Worm (Caenorhabditis elegans) whole organism, L1 larva: Measurements from ENCODE around the gene Y22D7AL.9.
A peak's percentile ranks its signal among the peaks of the same experiment; 100 is the strongest.

Experiments used
- C04F5.9 ChIP-seq: sonication (generic microtip); optimal IDR thresholded peaks from 2 replicates; lab custom pipeline; 2016; ENCODE audit warnings: missing genetic modification characterization, missing compliant biosample characterization
- C34B4.2 ChIP-seq: sonication (generic microtip); optimal IDR thresholded peaks from 2 replicates; lab custom pipeline; 2017; ENCODE audit warnings: mild to moderate bottlenecking, missing genetic modification characterization, missing compliant biosample characterization
- F16B12.6 ChIP-seq: fragments of 150-350 bp; optimal IDR thresholded peaks from 2 replicates; lab custom pipeline; 2014; ENCODE audit warnings: missing biosample characterization, missing genetic modification characterization
- aha-1 ChIP-seq: fragments of 150-350 bp; optimal IDR thresholded peaks from 2 replicates; lab custom pipeline; 2014; ENCODE audit warnings: missing biosample characterization, missing genetic modification characterization
- ama-1 ChIP-seq: fragments of 150-350 bp; optimal IDR thresholded peaks from 2 replicates; lab custom pipeline; 2014
- blmp-1 ChIP-seq: fragments of 150-350 bp; optimal IDR thresholded peaks from 2 replicates; lab custom pipeline; 2014; ENCODE audit warnings: missing biosample characterization, missing genetic modification characterization
- ceh-63 ChIP-seq: fragments of 200-800 bp; sonication (Bioruptor generic); optimal IDR thresholded peaks from 2 replicates; lab custom pipeline; 2018; ENCODE audit warnings: mild to moderate bottlenecking, missing genetic modification characterization, missing compliant biosample characterization
- ceh-82 ChIP-seq, 3 experiments: fragments of 150-350 bp in 1 of 3; sonication (generic microtip) in 2 of 3; optimal IDR thresholded peaks; 2 replicates each; lab custom pipeline; 2014 to 2017; ENCODE audit warnings: missing biosample characterization in 3 of 3, missing genetic modification characterization in 3 of 3
- ceh-88 ChIP-seq: fragments of 200-800 bp; sonication (Bioruptor generic); IDR thresholded peaks from 2 replicates; pipeline ENCODE4 v1.3.6; 2022; ENCODE audit warnings: missing genetic modification characterization, missing compliant biosample characterization
- efl-1 ChIP-seq, 4 experiments: fragments of 150-350 bp; optimal IDR thresholded peaks in 3 of 4; peaks in 1 of 4; 1 replicate in 1 of 4; 2 replicates in 3 of 4; lab custom pipeline; 2014; ENCODE audit warnings: missing biosample characterization in 2 of 4, missing genetic modification characterization in 2 of 4, missing genetic modification reagents in 2 of 4
- egl-13 ChIP-seq: sonication (generic microtip); optimal IDR thresholded peaks from 2 replicates; lab custom pipeline; 2016; ENCODE audit warnings: missing genotype, missing genetic modification reagents, missing genetic modification characterization, missing compliant biosample characterization
- elt-2 ChIP-seq: sonication (generic microtip); optimal IDR thresholded peaks from 2 replicates; lab custom pipeline; 2016; ENCODE audit warnings: missing genetic modification characterization, mild to moderate bottlenecking, inconsistent platforms, missing compliant biosample characterization, missing genetic modification reagents
- elt-3 ChIP-seq, 6 experiments: fragments of 150-350 bp in 1 of 6; sonication (generic microtip); optimal IDR thresholded peaks; 2 replicates each; lab custom pipeline; 2017 to 2018; ENCODE audit warnings: missing biosample characterization in 6 of 6, missing genetic modification characterization in 6 of 6, inconsistent platforms in 1 of 6
- ets-5 ChIP-seq: fragments of 200-800 bp; sonication (Bioruptor generic); IDR thresholded peaks from 2 replicates; pipeline ENCODE4 v1.3.6; 2022; ENCODE audit warnings: missing genetic modification characterization, missing compliant biosample characterization
- fkh-10 ChIP-seq: sonication (generic microtip); optimal IDR thresholded peaks from 2 replicates; lab custom pipeline; 2017; ENCODE audit warnings: missing biosample characterization, missing genetic modification reagents, missing genetic modification characterization
- hlh-4 ChIP-seq: sonication (generic microtip); optimal IDR thresholded peaks from 2 replicates; lab custom pipeline; 2016; ENCODE audit warnings: mild to moderate bottlenecking, missing genetic modification characterization, missing compliant biosample characterization
- irx-1 ChIP-seq: sonication (generic microtip); optimal IDR thresholded peaks from 2 replicates; lab custom pipeline; 2016; ENCODE audit warnings: missing genetic modification characterization, missing compliant biosample characterization
- isw-1 ChIP-seq: fragments of 200-800 bp; sonication (Bioruptor generic); IDR thresholded peaks from 2 replicates; pipeline ENCODE4 v1.3.6; 2022; ENCODE audit warnings: missing genetic modification characterization, missing compliant biosample characterization
- lin-14 ChIP-seq: fragments of 200-800 bp; sonication (Bioruptor generic); optimal IDR thresholded peaks from 2 replicates; lab custom pipeline; 2018; ENCODE audit warnings: mild to moderate bottlenecking, missing genetic modification characterization, moderate library complexity, missing compliant biosample characterization
- lin-35 ChIP-seq, 2 experiments: fragments of 150-350 bp; optimal IDR thresholded peaks; 2 replicates each; lab custom pipeline; 2014; ENCODE audit warnings: missing biosample characterization in 2 of 2, missing genetic modification characterization in 2 of 2, missing genetic modification reagents in 2 of 2
- lin-39 ChIP-seq: fragments of 150-350 bp; optimal IDR thresholded peaks from 2 replicates; lab custom pipeline; 2014; ENCODE audit warnings: missing biosample characterization, missing genetic modification reagents, missing genetic modification characterization
- lir-3 ChIP-seq: sonication (generic microtip); optimal IDR thresholded peaks from 2 replicates; lab custom pipeline; 2016; ENCODE audit warnings: mild to moderate bottlenecking, missing genetic modification characterization, moderate library complexity, missing compliant biosample characterization; ENCODE audit not compliant: poor library complexity
- lsy-2 ChIP-seq, 2 experiments: fragments of 150-350 bp; optimal IDR thresholded peaks; 2 replicates each; lab custom pipeline; 2014; ENCODE audit warnings: missing biosample characterization in 2 of 2, missing genetic modification characterization in 2 of 2
- mdl-1 ChIP-seq, 2 experiments: fragments of 150-350 bp; optimal IDR thresholded peaks; 2 replicates each; lab custom pipeline; 2014 to 2017; ENCODE audit warnings: missing biosample characterization in 2 of 2, missing genetic modification characterization in 2 of 2, inconsistent platforms in 1 of 2
- mef-2 ChIP-seq: fragments of 150-350 bp; optimal IDR thresholded peaks from 2 replicates; lab custom pipeline; 2014; ENCODE audit warnings: missing biosample characterization, missing genetic modification characterization
- mep-1 ChIP-seq: fragments of 150-350 bp; optimal IDR thresholded peaks from 2 replicates; lab custom pipeline; 2014; ENCODE audit warnings: missing biosample characterization, missing genetic modification characterization
- nhr-12 ChIP-seq: sonication (generic microtip); optimal IDR thresholded peaks from 2 replicates; lab custom pipeline; 2017; ENCODE audit warnings: missing biosample characterization, missing genetic modification characterization
- nhr-19 ChIP-seq: fragments of 200-800 bp; sonication (Bioruptor generic); conservative IDR thresholded peaks from 2 replicates; pipeline ENCODE4 v1.3.6; 2022; ENCODE audit warnings: missing genetic modification characterization, missing compliant biosample characterization
- nhr-20 ChIP-seq: sonication (generic microtip); optimal IDR thresholded peaks from 2 replicates; lab custom pipeline; 2016; ENCODE audit warnings: mild to moderate bottlenecking, missing genetic modification characterization, missing compliant biosample characterization
- nhr-71 ChIP-seq: sonication (generic microtip); optimal IDR thresholded peaks from 2 replicates; lab custom pipeline; 2016; ENCODE audit warnings: mild to moderate bottlenecking, missing genetic modification characterization, moderate library complexity, missing compliant biosample characterization
- nhr-84 ChIP-seq: sonication (generic microtip); optimal IDR thresholded peaks from 2 replicates; lab custom pipeline; 2017; ENCODE audit warnings: missing biosample characterization, missing genetic modification characterization
- nhr-85 ChIP-seq: sonication (generic microtip); peaks from one replicate; lab custom pipeline; 2016; ENCODE audit warnings: missing genetic modification characterization, inconsistent platforms, missing compliant biosample characterization
- nhr-90 ChIP-seq: sonication (generic microtip); optimal IDR thresholded peaks from 2 replicates; lab custom pipeline; 2016; ENCODE audit warnings: mild to moderate bottlenecking, missing genetic modification characterization, missing compliant biosample characterization; ENCODE audit not compliant: poor library complexity
- pax-3 ChIP-seq: fragments of 200-800 bp; sonication (Bioruptor generic); optimal IDR thresholded peaks from 2 replicates; lab custom pipeline; 2018; ENCODE audit warnings: mild to moderate bottlenecking, missing genetic modification characterization, moderate library complexity, missing compliant biosample characterization
- pqm-1 ChIP-seq: sonication (generic microtip); optimal IDR thresholded peaks from 3 replicates; lab custom pipeline; 2017; ENCODE audit warnings: missing biosample characterization, missing genetic modification characterization
- rnt-1 ChIP-seq: sonication (generic microtip); optimal IDR thresholded peaks from 2 replicates; lab custom pipeline; 2016; ENCODE audit warnings: mild to moderate bottlenecking, missing genetic modification characterization, moderate library complexity, missing compliant biosample characterization
- skn-1 ChIP-seq: fragments of 150-350 bp; optimal IDR thresholded peaks from 2 replicates; lab custom pipeline; 2014; ENCODE audit warnings: missing biosample characterization, missing genetic modification characterization
- snu-23 ChIP-seq: sonication (generic microtip); optimal IDR thresholded peaks from 2 replicates; lab custom pipeline; 2016; ENCODE audit warnings: missing genetic modification characterization, missing compliant biosample characterization
- swsn-7 ChIP-seq: sonication (generic microtip); optimal IDR thresholded peaks from 2 replicates; lab custom pipeline; 2016; ENCODE audit warnings: missing genetic modification characterization, missing compliant biosample characterization
- tlp-1 ChIP-seq: fragments of 150-350 bp; optimal IDR thresholded peaks from 2 replicates; lab custom pipeline; 2014; ENCODE audit warnings: missing biosample characterization, missing genetic modification characterization
- unc-30 ChIP-seq: sonication (generic microtip); optimal IDR thresholded peaks from 2 replicates; lab custom pipeline; 2017; ENCODE audit warnings: missing biosample characterization, missing genetic modification characterization
- unc-86 ChIP-seq: sonication (generic microtip); optimal IDR thresholded peaks from 2 replicates; lab custom pipeline; 2016; ENCODE audit warnings: missing genetic modification characterization, missing compliant biosample characterization
- unc-98 ChIP-seq: fragments of 200-800 bp; sonication (Bioruptor generic); IDR thresholded peaks from 2 replicates; pipeline ENCODE4 v1.3.6; 2022; ENCODE audit warnings: missing genetic modification characterization, missing compliant biosample characterization
- vab-15 ChIP-seq: sonication (generic microtip); optimal IDR thresholded peaks from 2 replicates; lab custom pipeline; 2017; ENCODE audit warnings: missing genotype, mild to moderate bottlenecking, missing genetic modification characterization, missing compliant biosample characterization
- ztf-4 ChIP-seq: fragments of 150-350 bp; optimal IDR thresholded peaks from 2 replicates; lab custom pipeline; 2014; ENCODE audit warnings: missing biosample characterization, missing genetic modification characterization

Y22D7AL.9 gene

DNA sequence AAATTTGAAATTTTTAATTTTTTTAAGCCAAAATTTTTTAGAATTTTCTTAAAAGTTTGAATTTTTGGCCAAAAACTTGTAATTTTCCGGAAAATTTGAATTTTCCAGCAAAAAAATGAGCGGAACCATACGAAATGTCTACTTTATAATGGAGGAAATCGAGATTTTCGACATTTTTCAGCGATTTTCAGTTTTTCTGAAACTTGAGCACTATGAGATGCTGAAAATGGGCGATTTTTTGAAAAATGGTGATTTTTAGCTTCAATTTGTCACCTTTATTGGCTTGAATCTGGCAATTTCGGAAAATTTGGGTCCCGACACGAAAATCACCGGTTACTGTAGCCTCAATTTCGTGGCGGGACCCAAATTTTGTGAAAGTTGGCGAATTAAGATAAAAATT lies 12.7 kb upstream of the Y22D7AL.9 start, which contains the start of gene Y22D7AL.4:
TSS of gene Y22D7AL.4 (plus strand) at position 109 of the 400 bp plus-strand sequence.
- no peak for TF ChIP-seq unc-30 (tag; lab: Kevin White, UChicago)
- TF ChIP-seq fkh-10 (GFP tag; lab: Kevin White, UChicago) = no peak
- TF ChIP-seq nhr-85 (tag; lab: Kevin White, UChicago) = peak; percentile 52
- no peak for TF ChIP-seq efl-1 (optimal IDR thresholded peaks at IDR 0.05; lab: Kevin White, UChicago)
- TF ChIP-seq efl-1 (GFP tag; optimal IDR thresholded peaks at IDR 0.05 in 1 of 2; lab: Kevin White, UChicago) = peak in 1 of 2 experiments; percentile 13

DNA sequence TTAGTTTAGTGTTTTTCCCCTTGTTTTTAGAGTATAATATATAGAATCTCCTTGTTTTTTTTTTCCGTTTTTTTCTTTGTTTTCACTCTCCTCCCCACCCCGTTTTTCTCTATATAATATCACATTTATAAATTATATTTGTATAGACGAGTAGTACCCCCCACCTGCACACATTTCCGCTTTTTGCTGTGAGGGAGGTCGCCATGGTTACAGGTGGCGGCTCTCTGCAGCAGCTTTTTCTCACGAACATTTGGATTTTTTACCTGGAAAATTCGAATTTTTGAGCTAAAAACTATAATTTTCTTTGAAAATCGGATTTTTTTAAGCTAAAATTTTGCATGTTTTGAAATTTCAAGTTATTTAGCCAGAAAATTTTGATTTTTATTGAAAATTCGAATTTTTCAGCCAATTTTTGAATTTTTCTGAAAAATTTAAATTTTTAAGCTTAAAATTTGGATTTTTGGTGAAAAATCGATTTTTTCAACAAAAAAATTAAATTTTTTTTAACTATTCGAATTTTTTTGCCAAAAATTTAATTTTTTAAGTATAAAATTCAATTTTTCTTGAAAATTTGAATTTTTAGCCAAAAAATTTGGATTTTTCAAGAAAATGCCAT lies 11.9 kb upstream of the Y22D7AL.9 start:
- no peak for TF ChIP-seq efl-1 (optimal IDR thresholded peaks at IDR 0.05; lab: Kevin White, UChicago)
- TF ChIP-seq efl-1 (GFP tag; optimal IDR thresholded peaks at IDR 0.05 in 1 of 2; lab: Kevin White, UChicago) = peak in 1 of 2 experiments; percentile 70
- TF ChIP-seq ceh-63 (GFP tag; lab: Kevin White, UChicago) = no peak
- no peak for TF ChIP-seq egl-13 (tag; lab: Kevin White, UChicago)
- TF ChIP-seq C34B4.2 (tag; lab: Kevin White, UChicago) = no peak
- TF ChIP-seq nhr-84 = no peak
- TF ChIP-seq lir-3 (tag; lab: Kevin White, UChicago) = no peak

DNA sequence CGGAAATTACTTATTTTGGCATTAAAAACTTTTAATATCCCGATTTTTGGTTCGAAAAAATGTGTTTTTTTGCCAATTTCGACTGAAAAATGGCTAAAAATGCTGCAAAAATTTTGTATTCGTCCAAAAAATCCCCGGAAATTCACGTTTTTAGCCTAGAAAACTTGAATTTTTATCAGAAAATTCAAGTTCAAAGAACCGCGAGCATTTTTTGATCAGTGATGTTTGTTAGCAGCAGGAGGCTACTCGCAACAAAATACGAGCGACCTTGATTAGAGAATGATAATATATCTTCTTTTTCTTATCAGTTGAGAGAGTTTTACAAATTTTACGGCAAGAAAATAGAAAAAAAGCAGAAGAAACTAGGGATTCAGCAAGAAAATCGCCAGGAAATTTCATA lies 8.5 kb upstream of the Y22D7AL.9 start:
- no peak for TF ChIP-seq ceh-88 (GFP tag; lab: Robert Waterston, UW)
- TF ChIP-seq hlh-4 (tag; lab: Kevin White, UChicago) = no peak
- TF ChIP-seq swsn-7 (tag; lab: Kevin White, UChicago) = no peak
- no peak for TF ChIP-seq vab-15
- no peak for TF ChIP-seq mef-2 (tag; lab: Kevin White, UChicago)
- peak in 3 of 6 experiments; percentile 12 to 67 (median 62) for TF ChIP-seq elt-3 (tag; optimal IDR thresholded peaks at IDR 0.05; lab: Kevin White, UChicago)
- TF ChIP-seq irx-1 = no peak
- TF ChIP-seq nhr-71 = peak; percentile 79
- no peak for TF ChIP-seq nhr-12 (tag; lab: Kevin White, UChicago)
- TF ChIP-seq blmp-1 = peak; percentile 25
- TF ChIP-seq nhr-20 = peak; percentile 46
- no peak for TF ChIP-seq F16B12.6 (tag; lab: Kevin White, UChicago)
- peak; percentile 7 for TF ChIP-seq lin-14 (GFP tag; lab: Kevin White, UChicago)
- no peak for TF ChIP-seq ceh-63 (GFP tag; lab: Kevin White, UChicago)
- TF ChIP-seq ceh-82 (tag; optimal IDR thresholded peaks at IDR 0.05; lab: Kevin White, UChicago) = no peak
- TF ChIP-seq rnt-1 (tag; lab: Kevin White, UChicago) = no peak
- peak; percentile 17 for TF ChIP-seq mep-1
- TF ChIP-seq isw-1 (GFP tag; lab: Robert Waterston, UW) = no peak
- no peak for TF ChIP-seq unc-98
- no peak for TF ChIP-seq lin-35 (GFP tag; optimal IDR thresholded peaks at IDR 0.05; lab: Kevin White, UChicago)
- TF ChIP-seq efl-1 (optimal IDR thresholded peaks at IDR 0.05; lab: Kevin White, UChicago) = no peak
- TF ChIP-seq efl-1 (GFP tag; optimal IDR thresholded peaks at IDR 0.05 in 1 of 2; lab: Kevin White, UChicago) = peak in 1 of 2 experiments; percentile 15
- no peak for TF ChIP-seq tlp-1 (tag; lab: Kevin White, UChicago)
- no peak for TF ChIP-seq mdl-1 (tag; optimal IDR thresholded peaks at IDR 0.05; lab: Kevin White, UChicago)
- TF ChIP-seq nhr-90 (tag; lab: Kevin White, UChicago) = peak; percentile 43
- peak; percentile 18 for TF ChIP-seq ztf-4 (tag; lab: Kevin White, UChicago)
- peak; percentile 42 for TF ChIP-seq nhr-19 (GFP tag; lab: Robert Waterston, UW)
- TF ChIP-seq ama-1 = peak; percentile 29
- no peak for TF ChIP-seq pqm-1
- peak; percentile 42 for TF ChIP-seq elt-2 (tag; lab: Kevin White, UChicago)
- TF ChIP-seq C04F5.9 (tag; lab: Kevin White, UChicago) = no peak
- no peak for TF ChIP-seq skn-1 (tag; lab: Kevin White, UChicago)
- no peak for TF ChIP-seq ets-5 (GFP tag; lab: Robert Waterston, UW)
- no peak for TF ChIP-seq lin-39 (tag; lab: Kevin White, UChicago)
- no peak for TF ChIP-seq unc-86 (tag; lab: Kevin White, UChicago)
- TF ChIP-seq lsy-2 (tag; optimal IDR thresholded peaks at IDR 0.05; lab: Kevin White, UChicago) = peak in 1 of 2 experiments; percentile 7
- TF ChIP-seq snu-23 (GFP tag; lab: Kevin White, UChicago) = peak; percentile 58
- TF ChIP-seq pax-3 (tag; lab: Kevin White, UChicago) = no peak
- TF ChIP-seq aha-1 (tag; lab: Kevin White, UChicago) = no peak
